Fruit fly (Drosophila melanogaster) whole organism, embryonic: ENCODE results near the gene velo.

Experiments
- Asciz ChIP-seq: fragments of 200-800 bp; sonication (Bioruptor generic); optimal IDR thresholded peaks from 2 replicates; lab custom pipeline; 2017; ENCODE audit warnings: missing biosample characterization, mild to moderate bottlenecking, missing genetic modification characterization, missing genetic modification reagents
- Awh ChIP-seq: fragments of 200-800 bp; sonication (Bioruptor generic); IDR thresholded peaks from 2 replicates; pipeline ENCODE4, ENCODE4 v1.3.6; 2022; ENCODE audit warnings: missing biosample characterization, missing genetic modification characterization
- Blimp-1 ChIP-seq: fragments of 200-800 bp; sonication (Bioruptor generic); optimal IDR thresholded peaks from 3 replicates; lab custom pipeline; 2018; ENCODE audit warnings: missing biosample characterization, missing genetic modification characterization, mild to moderate bottlenecking, moderate library complexity, missing genetic modification reagents
- CG10654 ChIP-seq: fragments of 200-800 bp; sonication (Bioruptor generic); optimal IDR thresholded peaks from 2 replicates; lab custom pipeline; 2016; ENCODE audit warnings: missing biosample characterization, missing genetic modification characterization
- CG10979 ChIP-seq: fragments of 200-800 bp; sonication (Bioruptor generic); optimal IDR thresholded peaks from 2 replicates; lab custom pipeline; 2018; ENCODE audit warnings: missing biosample characterization, mild to moderate bottlenecking, missing genetic modification characterization, moderate library complexity
- CG11695 ChIP-seq: fragments of 200-800 bp; sonication (Bioruptor generic); IDR thresholded peaks from 3 replicates; pipeline ENCODE4 v1.3.6; 2022; ENCODE audit warnings: missing biosample characterization, missing genetic modification characterization
- CG12104 ChIP-seq: fragments of 200-800 bp; sonication (Bioruptor generic); optimal IDR thresholded peaks from 3 replicates; lab custom pipeline; 2016; ENCODE audit warnings: missing biosample characterization, missing genetic modification characterization
- CG14710 ChIP-seq: fragments of 200-800 bp; sonication (Bioruptor generic); optimal IDR thresholded peaks from 3 replicates; lab custom pipeline; 2019; ENCODE audit warnings: missing biosample characterization, mild to moderate bottlenecking, missing genetic modification characterization, moderate library complexity
- CG1603 ChIP-seq: fragments of 200-800 bp; sonication (Bioruptor generic); optimal IDR thresholded peaks from 2 replicates; lab custom pipeline; 2019; ENCODE audit warnings: missing biosample characterization, mild to moderate bottlenecking, missing genetic modification characterization, moderate library complexity
- CG18262 ChIP-seq: fragments of 200-800 bp; optimal IDR thresholded peaks from 3 replicates; lab custom pipeline; 2019; ENCODE audit warnings: missing biosample characterization, mild to moderate bottlenecking, missing genetic modification characterization, moderate library complexity
- CG30403 ChIP-seq: fragments of 200-800 bp; sonication (Bioruptor generic); optimal IDR thresholded peaks from 3 replicates; lab custom pipeline; 2016; ENCODE audit warnings: missing biosample characterization, missing genetic modification characterization
- CG33557 ChIP-seq: fragments of 200-800 bp; sonication (Bioruptor generic); optimal IDR thresholded peaks from 2 replicates; lab custom pipeline; 2019; ENCODE audit warnings: missing biosample characterization, mild to moderate bottlenecking, missing genetic modification characterization, moderate library complexity
- CG42726 ChIP-seq: fragments of 200-800 bp; sonication (Bioruptor generic); IDR thresholded peaks from 2 replicates; pipeline ENCODE4 v1.3.6; 2022; ENCODE audit warnings: missing biosample characterization, missing genetic modification characterization; ENCODE audit not compliant: partially characterized antibody
- CG4404 ChIP-seq: fragments of 200-800 bp; sonication (Bioruptor generic); IDR thresholded peaks from 2 replicates; pipeline ENCODE4 v1.3.6; 2022; ENCODE audit warnings: missing biosample characterization, missing genetic modification characterization
- CG6689 ChIP-seq: fragments of 200-800 bp; sonication (Bioruptor generic); IDR thresholded peaks from 2 replicates; pipeline ENCODE4 v1.3.6; 2022; ENCODE audit warnings: missing biosample characterization, missing genetic modification characterization
- CG7786 ChIP-seq: fragments of 200-800 bp; sonication (Bioruptor generic); optimal IDR thresholded peaks from 2 replicates; lab custom pipeline; 2016; ENCODE audit warnings: missing biosample characterization, missing genetic modification characterization
- CG9817 ChIP-seq: fragments of 200-800 bp; sonication (Bioruptor generic); optimal IDR thresholded peaks from 2 replicates; lab custom pipeline; 2018; ENCODE audit warnings: missing biosample characterization, mild to moderate bottlenecking, missing genetic modification characterization, moderate library complexity
- Camta ChIP-seq: fragments of 200-800 bp; sonication (Bioruptor generic); optimal IDR thresholded peaks from 2 replicates; lab custom pipeline; 2016; ENCODE audit warnings: missing biosample characterization, missing genetic modification characterization
- Dll ChIP-seq: fragments of 200-800 bp; sonication (Bioruptor generic); IDR thresholded peaks from 4 replicates; pipeline ENCODE4 v1.3.6; 2022; ENCODE audit warnings: missing biosample characterization, missing genetic modification characterization; ENCODE audit not compliant: partially characterized antibody
- Drgx ChIP-seq: fragments of 200-800 bp; sonication (Bioruptor generic); IDR thresholded peaks from 2 replicates; pipeline ENCODE4 v1.3.6; 2022; ENCODE audit warnings: missing biosample characterization, missing genetic modification characterization
- Eip74EF ChIP-seq, 2 experiments: fragments of 200-800 bp in 1 of 2; fragments of >200 bp in 1 of 2; sonication (Bioruptor generic) in 1 of 2; optimal IDR thresholded peaks; 2 replicates each; lab custom pipeline; 2017 to 2019; ENCODE audit warnings: missing biosample characterization in 2 of 2, missing genetic modification characterization in 2 of 2, mild to moderate bottlenecking in 1 of 2, moderate library complexity in 1 of 2
- MESR4 ChIP-seq: fragments of 200-800 bp; sonication (Bioruptor generic); optimal IDR thresholded peaks from 2 replicates; lab custom pipeline; 2018; ENCODE audit warnings: missing biosample characterization, mild to moderate bottlenecking, missing genetic modification characterization, moderate library complexity
- Med ChIP-seq: fragments of 200-800 bp; sonication (Bioruptor generic); peaks from one replicate; lab custom pipeline; 2016; ENCODE audit warnings: missing biosample characterization, missing genetic modification characterization, mild to moderate bottlenecking, inconsistent platforms, moderate library complexity
- Ptx1 ChIP-seq: fragments of 200-800 bp; sonication (Bioruptor generic); IDR thresholded peaks from 2 replicates; pipeline ENCODE4 v1.3.6; 2022; ENCODE audit warnings: missing biosample characterization, missing genetic modification characterization
- Xrp1 ChIP-seq: fragments of 200-800 bp; sonication (Bioruptor generic); IDR thresholded peaks from 2 replicates; pipeline ENCODE4 v1.3.6; 2022; ENCODE audit warnings: missing biosample characterization, missing genetic modification characterization
- aop ChIP-seq: fragments of 200-800 bp; sonication (Bioruptor generic); IDR thresholded peaks from 2 replicates; pipeline ENCODE4 v1.3.6; 2022; ENCODE audit warnings: missing biosample characterization, missing genetic modification characterization
- bsh ChIP-seq, 2 experiments: fragments of 200-800 bp; sonication (Bioruptor generic); optimal IDR thresholded peaks; 2 replicates each; lab custom pipeline; 2017 to 2018; ENCODE audit warnings: mild to moderate bottlenecking in 2 of 2, missing biosample characterization in 2 of 2, missing genetic modification characterization in 2 of 2, moderate library complexity in 1 of 2
- corto ChIP-seq: fragments of 200-800 bp; sonication (Bioruptor generic); optimal IDR thresholded peaks from 2 replicates; lab custom pipeline; 2016; ENCODE audit warnings: missing biosample characterization, mild to moderate bottlenecking, missing genetic modification characterization, moderate library complexity
- dmrt11E ChIP-seq: fragments of 200-800 bp; sonication (Bioruptor generic); optimal IDR thresholded peaks from 3 replicates; lab custom pipeline; 2018; ENCODE audit warnings: missing biosample characterization, mild to moderate bottlenecking, missing genetic modification characterization, moderate library complexity
- fd102C ChIP-seq: fragments of 200-800 bp; sonication (Bioruptor generic); optimal IDR thresholded peaks from 2 replicates; lab custom pipeline; 2018; ENCODE audit warnings: missing biosample characterization, mild to moderate bottlenecking, missing genetic modification characterization, moderate library complexity
- fd96Cb ChIP-seq: fragments of 200-800 bp; sonication (Bioruptor generic); optimal IDR thresholded peaks from 2 replicates; lab custom pipeline; 2018; ENCODE audit warnings: missing biosample characterization, mild to moderate bottlenecking, missing genetic modification characterization, moderate library complexity
- gem ChIP-seq: fragments of 200-800 bp; sonication (Bioruptor generic); optimal IDR thresholded peaks from 2 replicates; lab custom pipeline; 2019; ENCODE audit warnings: missing biosample characterization, mild to moderate bottlenecking, missing genetic modification characterization, moderate library complexity
- gfzf ChIP-seq: fragments of 200-800 bp; sonication (Bioruptor generic); optimal IDR thresholded peaks from 2 replicates; lab custom pipeline; 2016; ENCODE audit warnings: missing biosample characterization, mild to moderate bottlenecking, missing genetic modification characterization, moderate library complexity
- gt ChIP-seq: fragments of 200-800 bp; sonication (Bioruptor generic); IDR thresholded peaks from 2 replicates; pipeline ENCODE4 v1.3.6; 2022; ENCODE audit warnings: missing biosample characterization, missing genetic modification characterization
- jumu ChIP-seq: fragments of 200-800 bp; sonication (Bioruptor generic); optimal IDR thresholded peaks from 3 replicates; lab custom pipeline; 2016; ENCODE audit warnings: missing biosample characterization, missing genetic modification characterization
- mld ChIP-seq: fragments of 200-800 bp; sonication (Bioruptor generic); IDR thresholded peaks from 3 replicates; pipeline ENCODE4 v1.3.6; 2022; ENCODE audit warnings: missing biosample characterization, missing genetic modification characterization; ENCODE audit not compliant: partially characterized antibody
- p53 ChIP-seq: fragments of 200-800 bp; sonication (Bioruptor generic); optimal IDR thresholded peaks from 2 replicates; lab custom pipeline; 2016; ENCODE audit warnings: missing biosample characterization, missing genetic modification characterization
- pfk ChIP-seq: fragments of 200-800 bp; sonication (Bioruptor generic); optimal IDR thresholded peaks from 2 replicates; lab custom pipeline; 2018; ENCODE audit warnings: missing biosample characterization, mild to moderate bottlenecking, missing genetic modification characterization, moderate library complexity
- pita ChIP-seq: fragments of 200-800 bp; sonication (Bioruptor generic); optimal IDR thresholded peaks from 2 replicates; lab custom pipeline; 2017; ENCODE audit warnings: missing biosample characterization, mild to moderate bottlenecking, missing genetic modification characterization
- prd ChIP-seq, 3 experiments: fragments of >200 bp in 2 of 3; fragments of 200-800 bp in 1 of 3; sonication (Bioruptor generic) in 1 of 3; optimal IDR thresholded peaks in 2 of 3; IDR thresholded peaks in 1 of 3; 2 replicates in 2 of 3; 3 replicates in 1 of 3; pipeline versions ENCODE4 v1.3.6 to Lab custom; 2017 to 2022; ENCODE audit warnings: missing biosample characterization in 1 of 3, missing genetic modification characterization in 1 of 3
- sd ChIP-seq: fragments of 200-800 bp; sonication (Bioruptor generic); optimal IDR thresholded peaks from 3 replicates; lab custom pipeline; 2018; ENCODE audit warnings: missing biosample characterization, mild to moderate bottlenecking, missing genetic modification characterization, moderate library complexity
- sens ChIP-seq: fragments of 200-800 bp; sonication (Bioruptor generic); peaks from one replicate; lab custom pipeline; 2016; ENCODE audit warnings: missing biosample characterization, missing genetic modification characterization
- unc-4 ChIP-seq: fragments of 200-800 bp; sonication (Bioruptor generic); IDR thresholded peaks from 2 replicates; pipeline ENCODE4 v1.3.6; 2022; ENCODE audit warnings: missing biosample characterization, missing genetic modification characterization; ENCODE audit not compliant: partially characterized antibody
- vvl ChIP-seq: fragments of 200-800 bp; sonication (Bioruptor generic); IDR thresholded peaks from 2 replicates; pipeline ENCODE4 v1.3.6; 2022; ENCODE audit warnings: missing biosample characterization, missing genetic modification characterization
- zen ChIP-seq: fragments of 200-800 bp; sonication (Bioruptor generic); optimal IDR thresholded peaks from 3 replicates; lab custom pipeline; 2018; ENCODE audit warnings: missing biosample characterization, mild to moderate bottlenecking, missing genetic modification characterization, moderate library complexity
- zfh1 ChIP-seq: fragments of 200-800 bp; sonication (Bioruptor generic); IDR thresholded peaks from 3 replicates; pipeline ENCODE4 v1.3.6; 2022; ENCODE audit warnings: missing biosample characterization, missing genetic modification characterization

velo gene

dm6 chr3L:6752278-6753096 is at the start of gene velo, which contains the start of gene Sbds (continued):
- TF ChIP-seq CG9817 (peak; percentile 52), unc-4 (GFP tag; lab: Robert Waterston, UW) (peak; percentile 70), Camta (GFP tag; lab: Kevin White, UChicago) (peak; percentile 18), gfzf (GFP tag; lab: Kevin White, UChicago) (peak; percentile 36), pita (no peak), CG33557 (GFP tag; lab: Kevin White, UChicago) (peak; percentile 39), mld (peak; percentile 26; the same call in 1 of the 3 replicates)

DNA sequence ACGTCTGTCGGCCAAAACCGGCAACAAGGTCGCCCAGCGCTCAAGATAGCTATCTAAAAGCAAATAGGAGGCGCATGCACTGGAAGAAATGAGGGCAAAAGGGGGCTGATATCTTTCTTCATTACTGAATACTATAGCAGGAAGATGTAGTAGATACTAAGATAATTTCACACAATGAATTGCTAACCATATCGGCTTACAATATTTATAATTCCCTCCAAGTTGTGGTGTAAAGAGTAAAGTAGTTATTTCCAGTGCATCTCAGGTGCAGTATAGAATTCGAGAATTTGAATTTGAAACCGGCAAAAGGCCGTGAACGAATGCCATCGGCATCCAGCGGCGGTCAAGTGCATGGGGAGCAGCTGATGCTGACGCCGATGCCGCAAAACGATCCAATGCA is 47.0 kb upstream of the velo start:
- TF ChIP-seq CG4404 (GFP tag; lab: Robert Waterston, UW) (no peak), zfh1 (peak; percentile 64; the same call in 2 of the 3 replicates), Eip74EF (GFP tag; optimal IDR thresholded peaks at IDR 0.05; lab: Kevin White, UChicago) (no peak), zen (tag; lab: Kevin White, UChicago) (peak; percentile 45), CG1603 (tag; lab: Kevin White, UChicago) (peak; percentile 5), CG10979 (peak; percentile 23), Blimp-1 (GFP tag; lab: Kevin White, UChicago) (peak; percentile 5), p53 (GFP tag; lab: Kevin White, UChicago) (no peak), Ptx1 (0 out of 2 replicates have a peak, but pooled peaks have one; percentile 19), CG30403 (no peak), Xrp1 (GFP tag; lab: Robert Waterston, UW) (peak; percentile 51), Dll (GFP tag; lab: Robert Waterston, UW) (no peak), CG7786 (GFP tag; lab: Kevin White, UChicago) (no peak), bsh (GFP tag; optimal IDR thresholded peaks at IDR 0.05; lab: Kevin White, UChicago) (peak in 1 of 2 experiments; percentile 0), CG42726 (no peak), CG10654 (GFP tag; lab: Kevin White, UChicago) (no peak), CG11695 (GFP tag; lab: Robert Waterston, UW) (0 out of 3 replicates have a peak, but pooled peaks have one; percentile 26), fd96Cb (tag; lab: Kevin White, UChicago) (peak; percentile 11), corto (GFP tag; lab: Kevin White, UChicago) (no peak), dmrt11E (tag; lab: Kevin White, UChicago) (peak; percentile 20), Drgx (GFP tag; lab: Robert Waterston, UW) (peak; percentile 72), pfk (GFP tag; lab: Kevin White, UChicago) (no peak), sens (GFP tag; lab: Kevin White, UChicago) (peak; percentile 56), prd (optimal IDR thresholded peaks at IDR 0.05; lab: Kevin White, UChicago) (no peak), prd (GFP tag; IDR thresholded peaks at IDR 0.05; lab: Robert Waterston, UW) (peak; percentile 65; the same call in 1 of the 3 replicates), Asciz (GFP tag; lab: Kevin White, UChicago) (no peak), Med (GFP tag; lab: Kevin White, UChicago) (peak; percentile 39), gem (tag; lab: Kevin White, UChicago) (peak; percentile 21), jumu (no peak), CG18262 (tag; lab: Kevin White, UChicago) (peak; percentile 12), gt (no peak), fd102C (no peak), CG14710 (tag; lab: Kevin White, UChicago) (peak; percentile 2), sd (tag; lab: Kevin White, UChicago) (no peak), CG6689 (GFP tag; lab: Robert Waterston, UW) (peak; percentile 38; the same call in 1 of the 2 replicates), vvl (GFP tag; lab: Robert Waterston, UW) (peak; percentile 65), MESR4 (GFP tag; lab: Kevin White, UChicago) (no peak), Awh (GFP tag; lab: Robert Waterston, UW) (no peak), aop (GFP tag; lab: Robert Waterston, UW) (no peak; the same call in 1 of the 2 replicates), CG12104 (GFP tag; lab: Kevin White, UChicago) (no peak)
